Fruit fly (Drosophila melanogaster) whole organism, pupa: ENCODE data around the gene CG34253.

Experiments
- CG10348 ChIP-seq: fragments of 200-800 bp; sonication (Bioruptor generic); IDR thresholded peaks from 2 replicates; pipeline ENCODE4 v1.3.6; 2022; ENCODE audit warnings: missing biosample characterization, missing genetic modification characterization
- CG12605 ChIP-seq: fragments of 200-800 bp; sonication (Bioruptor generic); IDR thresholded peaks from 2 replicates; pipeline ENCODE4 v1.3.6; 2022; ENCODE audit warnings: missing biosample characterization, missing genetic modification characterization
- CG14655 ChIP-seq: fragments of 200-800 bp; sonication (Bioruptor generic); optimal IDR thresholded peaks from 3 replicates; lab custom pipeline; 2017; ENCODE audit warnings: mild to moderate bottlenecking, missing biosample characterization, missing genetic modification reagents, missing genetic modification characterization
- CG15710 ChIP-seq: fragments of 200-800 bp; sonication (Bioruptor generic); optimal IDR thresholded peaks from 2 replicates; lab custom pipeline; 2018; ENCODE audit warnings: missing biosample characterization, mild to moderate bottlenecking, missing genetic modification characterization, moderate library complexity
- CG17806 ChIP-seq: fragments of 200-800 bp; sonication (Bioruptor generic); optimal IDR thresholded peaks from 2 replicates; lab custom pipeline; 2018; ENCODE audit warnings: missing biosample characterization, mild to moderate bottlenecking, missing genetic modification characterization, moderate library complexity
- CG32121 ChIP-seq: fragments of 200-800 bp; sonication (Bioruptor generic); IDR thresholded peaks from 2 replicates; pipeline ENCODE4 v1.3.6; 2022; ENCODE audit warnings: missing biosample characterization, missing genetic modification characterization
- CG34367 ChIP-seq: fragments of 200-800 bp; sonication (Bioruptor generic); optimal IDR thresholded peaks from 2 replicates; lab custom pipeline; 2018; ENCODE audit warnings: missing biosample characterization, mild to moderate bottlenecking, missing genetic modification characterization
- CG4496 ChIP-seq: fragments of 200-800 bp; sonication (Bioruptor generic); IDR thresholded peaks from 3 replicates; pipeline ENCODE4 v1.3.6; 2022; ENCODE audit warnings: missing biosample characterization, missing genetic modification characterization
- CG8159 ChIP-seq: fragments of 200-800 bp; sonication (Bioruptor generic); optimal IDR thresholded peaks from 3 replicates; lab custom pipeline; 2018; ENCODE audit warnings: missing biosample characterization, mild to moderate bottlenecking, missing genetic modification characterization, moderate library complexity
- CG9948 ChIP-seq: fragments of 200-800 bp; sonication (Bioruptor generic); optimal IDR thresholded peaks from 2 replicates; lab custom pipeline; 2018; ENCODE audit warnings: missing biosample characterization, mild to moderate bottlenecking, missing genetic modification characterization, moderate library complexity
- D1 ChIP-seq: fragments of 200-800 bp; sonication (Bioruptor generic); optimal IDR thresholded peaks from 2 replicates; lab custom pipeline; 2018; ENCODE audit warnings: missing biosample characterization, mild to moderate bottlenecking, missing genetic modification characterization, moderate library complexity
- EcR ChIP-seq: fragments of 200-800 bp; sonication (Bioruptor generic); optimal IDR thresholded peaks from 3 replicates; lab custom pipeline; 2019; ENCODE audit warnings: missing biosample characterization, missing genetic modification characterization, mild to moderate bottlenecking, moderate library complexity, missing genetic modification reagents
- Snoo ChIP-seq: fragments of 200-800 bp; sonication (Bioruptor generic); optimal IDR thresholded peaks from 3 replicates; lab custom pipeline; 2017; ENCODE audit warnings: missing biosample characterization, mild to moderate bottlenecking, missing genetic modification characterization, inconsistent platforms
- rn ChIP-seq: fragments of 200-800 bp; sonication (Bioruptor generic); IDR thresholded peaks from 2 replicates; pipeline ENCODE4 v1.3.6; 2022; ENCODE audit warnings: missing biosample characterization, missing genetic modification characterization

DNA sequence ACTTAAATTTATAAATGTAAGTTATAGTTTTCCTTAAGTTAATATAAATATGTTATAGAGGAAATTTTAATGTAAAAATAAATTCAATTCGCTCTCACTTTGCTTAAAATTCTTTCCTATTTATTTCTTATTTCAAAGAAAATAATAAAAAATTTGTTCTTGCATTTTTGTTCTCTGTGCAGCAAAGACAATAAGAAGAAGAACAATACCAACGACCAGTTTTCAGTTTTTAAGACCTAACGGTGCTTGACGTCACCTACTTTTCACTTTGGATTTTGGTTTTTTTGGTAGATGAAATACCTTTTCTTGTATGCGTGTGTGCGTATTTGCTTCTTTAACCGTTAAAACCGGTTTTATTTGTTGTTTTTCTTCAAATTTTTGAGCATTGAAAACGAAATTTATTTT lies 15.0 kb upstream of the CG34253 start:
- TF ChIP-seq EcR (GFP tag; lab: Kevin White, UChicago) (no peak), CG32121 (GFP tag; lab: Robert Waterston, UW) (no peak), Snoo (tag; lab: Kevin White, UChicago) (peak; percentile 7), CG8159 (no peak), CG17806 (tag; lab: Kevin White, UChicago) (no peak), CG34367 (tag; lab: Kevin White, UChicago) (no peak), CG12605 (GFP tag; lab: Robert Waterston, UW) (no peak), CG15710 (tag; lab: Kevin White, UChicago) (no peak), D1 (no peak), rn (GFP tag; lab: Robert Waterston, UW) (no peak), CG10348 (GFP tag; lab: Robert Waterston, UW) (no peak), CG14655 (GFP tag; lab: Kevin White, UChicago) (no peak), CG4496 (no peak), CG9948 (no peak)
